Fruit fly (Drosophila melanogaster) whole organism, embryonic: ENCODE data around the gene RhoGAP18B.

Experiments
- Atf-2 ChIP-seq: fragments of 200-800 bp; sonication (Bioruptor generic); optimal IDR thresholded peaks from 2 replicates; lab custom pipeline; 2016; ENCODE audit warnings: missing biosample characterization, missing genetic modification characterization
- Awh ChIP-seq: fragments of 200-800 bp; sonication (Bioruptor generic); IDR thresholded peaks from 2 replicates; pipeline ENCODE4, ENCODE4 v1.3.6; 2022; ENCODE audit warnings: missing biosample characterization, missing genetic modification characterization
- B-H2 ChIP-seq: fragments of 200-800 bp; sonication (Bioruptor generic); optimal IDR thresholded peaks from 2 replicates; lab custom pipeline; 2018; ENCODE audit warnings: missing biosample characterization, mild to moderate bottlenecking, missing genetic modification characterization
- BEAF-32 ChIP-seq: fragments of 200-800 bp; sonication (Bioruptor generic); optimal IDR thresholded peaks from 3 replicates; lab custom pipeline; 2017; ENCODE audit warnings: missing biosample characterization, missing genetic modification characterization, mild to moderate bottlenecking, moderate library complexity, missing genetic modification reagents
- Bteb2 ChIP-seq: fragments of 200-800 bp; sonication (Bioruptor generic); optimal IDR thresholded peaks from 2 replicates; lab custom pipeline; 2016; ENCODE audit warnings: missing biosample characterization, missing genetic modification characterization
- CG1024 ChIP-seq: fragments of 200-800 bp; sonication (Bioruptor generic); IDR thresholded peaks from 2 replicates; pipeline ENCODE4 v1.3.6; 2022; ENCODE audit warnings: missing biosample characterization, missing genetic modification characterization
- CG10267 ChIP-seq: fragments of 200-800 bp; sonication (Bioruptor generic); optimal IDR thresholded peaks from 2 replicates; lab custom pipeline; 2018; ENCODE audit warnings: missing biosample characterization, mild to moderate bottlenecking, missing genetic modification characterization, moderate library complexity
- CG10431 ChIP-seq: fragments of 200-800 bp; sonication (Bioruptor generic); optimal IDR thresholded peaks from 3 replicates; lab custom pipeline; 2018; ENCODE audit warnings: missing biosample characterization, mild to moderate bottlenecking, missing genetic modification characterization
- CG13123 ChIP-seq: fragments of 200-800 bp; sonication (Bioruptor generic); optimal IDR thresholded peaks from 2 replicates; lab custom pipeline; 2016; ENCODE audit warnings: missing biosample characterization, missing genetic modification characterization
- CG13894 ChIP-seq: fragments of 200-800 bp; sonication (Bioruptor generic); optimal IDR thresholded peaks from 3 replicates; lab custom pipeline; 2018; ENCODE audit warnings: missing biosample characterization, mild to moderate bottlenecking, missing genetic modification characterization, moderate library complexity
- CG14014 ChIP-seq: fragments of 200-800 bp; sonication (Bioruptor generic); IDR thresholded peaks from 2 replicates; pipeline ENCODE4 v1.3.6; 2022; ENCODE audit warnings: missing biosample characterization, missing genetic modification characterization
- CG15011 ChIP-seq: fragments of 200-800 bp; sonication (Bioruptor generic); optimal IDR thresholded peaks from 3 replicates; lab custom pipeline; 2018; ENCODE audit warnings: missing biosample characterization, mild to moderate bottlenecking, missing genetic modification characterization
- CG16863 ChIP-seq: fragments of 200-800 bp; sonication (Bioruptor generic); optimal IDR thresholded peaks from 3 replicates; lab custom pipeline; 2016; ENCODE audit warnings: missing biosample characterization, missing genetic modification characterization
- CG17361 ChIP-seq: fragments of 200-800 bp; sonication (Bioruptor generic); IDR thresholded peaks from 3 replicates; pipeline ENCODE4 v1.3.6; 2022; ENCODE audit warnings: missing biosample characterization, missing genetic modification characterization
- CG18262 ChIP-seq: fragments of 200-800 bp; optimal IDR thresholded peaks from 3 replicates; lab custom pipeline; 2019; ENCODE audit warnings: missing biosample characterization, mild to moderate bottlenecking, missing genetic modification characterization, moderate library complexity
- CG18619 ChIP-seq: fragments of 200-800 bp; sonication (Bioruptor generic); optimal IDR thresholded peaks from 3 replicates; lab custom pipeline; 2017; ENCODE audit warnings: missing biosample characterization, mild to moderate bottlenecking, missing genetic modification characterization
- CG2129 ChIP-seq: fragments of 200-800 bp; sonication (Bioruptor generic); IDR thresholded peaks from 2 replicates; pipeline ENCODE4 v1.3.6; 2022; ENCODE audit warnings: missing biosample characterization, missing genetic modification characterization; ENCODE audit not compliant: partially characterized antibody
- CG2678 ChIP-seq: fragments of 200-800 bp; sonication (Bioruptor generic); optimal IDR thresholded peaks from 3 replicates; lab custom pipeline; 2019; ENCODE audit warnings: missing biosample characterization, mild to moderate bottlenecking, missing genetic modification characterization, moderate library complexity
- CG32767 ChIP-seq: fragments of 200-800 bp; sonication (Bioruptor generic); IDR thresholded peaks from 2 replicates; pipeline ENCODE4 v1.3.6; 2022; ENCODE audit warnings: missing biosample characterization, missing genetic modification characterization
- CG32772 ChIP-seq: fragments of 200-800 bp; sonication (Bioruptor generic); IDR thresholded peaks from 2 replicates; pipeline ENCODE4 v1.3.6; 2022; ENCODE audit warnings: missing biosample characterization, missing genetic modification characterization
- CG3726 ChIP-seq: fragments of 200-800 bp; sonication (Bioruptor generic); IDR thresholded peaks from 3 replicates; pipeline ENCODE4, ENCODE4 v1.3.6; 2022; ENCODE audit warnings: missing biosample characterization, missing genetic modification characterization
- CG4360 ChIP-seq: fragments of 200-800 bp; sonication (Bioruptor generic); IDR thresholded peaks from 2 replicates; pipeline ENCODE4 v1.3.6; 2022; ENCODE audit warnings: missing biosample characterization, missing genetic modification characterization
- CG4424 ChIP-seq: fragments of 200-800 bp; sonication (Bioruptor generic); optimal IDR thresholded peaks from 3 replicates; lab custom pipeline; 2016; ENCODE audit warnings: missing biosample characterization, missing genetic modification characterization
- CG4617 ChIP-seq: fragments of 200-800 bp; sonication (Bioruptor generic); optimal IDR thresholded peaks from 3 replicates; lab custom pipeline; 2016; ENCODE audit warnings: missing biosample characterization, missing genetic modification characterization, borderline replicate concordance
- CG5180 ChIP-seq: fragments of 200-800 bp; sonication (Bioruptor generic); optimal IDR thresholded peaks from 3 replicates; lab custom pipeline; 2017; ENCODE audit warnings: missing biosample characterization, missing genetic modification characterization, mild to moderate bottlenecking, moderate library complexity, missing genetic modification reagents
- CG7357 ChIP-seq: fragments of 200-800 bp; sonication (Bioruptor generic); IDR thresholded peaks from 3 replicates; pipeline ENCODE4 v1.3.6; 2022; ENCODE audit warnings: missing biosample characterization, missing genetic modification characterization
- CG8478 ChIP-seq: fragments of >200 bp; optimal IDR thresholded peaks from 2 replicates; lab custom pipeline; 2018
- CG9932 ChIP-seq: fragments of 200-800 bp; sonication (Bioruptor generic); IDR thresholded peaks from 2 replicates; pipeline ENCODE4 v1.3.6; 2022; ENCODE audit warnings: missing biosample characterization, missing genetic modification characterization
- CTCF ChIP-seq: fragments of 200-800 bp; sonication (Bioruptor generic); optimal IDR thresholded peaks from 2 replicates; lab custom pipeline; 2017; ENCODE audit warnings: missing biosample characterization, mild to moderate bottlenecking, missing genetic modification characterization, moderate library complexity
- CrebB ChIP-seq: fragments of 200-800 bp; sonication (Bioruptor generic); optimal IDR thresholded peaks from 3 replicates; lab custom pipeline; 2018; ENCODE audit warnings: missing biosample characterization, mild to moderate bottlenecking, missing genetic modification characterization
- Doc2 ChIP-seq: fragments of 200-800 bp; sonication (Bioruptor generic); IDR thresholded peaks from 2 replicates; pipeline ENCODE4 v1.3.6; 2022; ENCODE audit warnings: missing biosample characterization, missing genetic modification characterization
- ERR ChIP-seq: fragments of 200-800 bp; sonication (Bioruptor generic); optimal IDR thresholded peaks from 2 replicates; lab custom pipeline; 2016; ENCODE audit warnings: missing biosample characterization, missing genetic modification characterization
- Ets65A ChIP-seq: fragments of 200-800 bp; sonication (Bioruptor generic); peaks from one replicate; lab custom pipeline; 2016; ENCODE audit warnings: missing biosample characterization, missing genetic modification characterization
- Fer2 ChIP-seq: fragments of 200-800 bp; sonication (Bioruptor generic); optimal IDR thresholded peaks from 2 replicates; lab custom pipeline; 2018; ENCODE audit warnings: missing biosample characterization, mild to moderate bottlenecking, missing genetic modification characterization, moderate library complexity
- Hr78 ChIP-seq, 2 experiments: fragments of 200-800 bp in 1 of 2; fragments of >200 bp in 1 of 2; sonication (Bioruptor generic) in 1 of 2; optimal IDR thresholded peaks; 2 replicates each; lab custom pipeline; 2017 to 2019; ENCODE audit warnings: missing biosample characterization in 2 of 2, missing genetic modification characterization in 2 of 2, mild to moderate bottlenecking in 1 of 2, moderate library complexity in 1 of 2
- MESR4 ChIP-seq: fragments of 200-800 bp; sonication (Bioruptor generic); optimal IDR thresholded peaks from 2 replicates; lab custom pipeline; 2018; ENCODE audit warnings: missing biosample characterization, mild to moderate bottlenecking, missing genetic modification characterization, moderate library complexity
- Myb ChIP-seq: fragments of 200-800 bp; sonication (Bioruptor generic); optimal IDR thresholded peaks from 2 replicates; lab custom pipeline; 2016; ENCODE audit warnings: missing biosample characterization, missing genetic modification characterization
- NC2β ChIP-seq: fragments of 200-800 bp; sonication (Bioruptor generic); optimal IDR thresholded peaks from 2 replicates; lab custom pipeline; 2016; ENCODE audit warnings: missing biosample characterization, missing genetic modification characterization
- Nf-YA ChIP-seq: fragments of 200-800 bp; sonication (Bioruptor generic); IDR thresholded peaks from 2 replicates; pipeline ENCODE4 v1.3.6; 2022; ENCODE audit warnings: missing biosample characterization, missing genetic modification characterization
- Six4 ChIP-seq: fragments of 200-800 bp; sonication (Bioruptor generic); optimal IDR thresholded peaks from 2 replicates; lab custom pipeline; 2016; ENCODE audit warnings: missing biosample characterization, missing genetic modification characterization
- bsh ChIP-seq, 2 experiments: fragments of 200-800 bp; sonication (Bioruptor generic); optimal IDR thresholded peaks; 2 replicates each; lab custom pipeline; 2017 to 2018; ENCODE audit warnings: mild to moderate bottlenecking in 2 of 2, missing biosample characterization in 2 of 2, missing genetic modification characterization in 2 of 2, moderate library complexity in 1 of 2
- chif ChIP-seq, 2 experiments: fragments of 200-800 bp; sonication (Bioruptor generic); optimal IDR thresholded peaks; 3 replicates each; lab custom pipeline; 2016; ENCODE audit warnings: missing biosample characterization in 2 of 2, missing genetic modification characterization in 2 of 2
- dati ChIP-seq: fragments of 200-800 bp; sonication (Bioruptor generic); IDR thresholded peaks from 2 replicates; pipeline ENCODE4 v1.3.6; 2022; ENCODE audit warnings: missing biosample characterization, missing genetic modification characterization
- dysf ChIP-seq: fragments of 200-800 bp; sonication (Bioruptor generic); IDR thresholded peaks from 3 replicates; pipeline ENCODE4 v1.3.6; 2022; ENCODE audit warnings: missing biosample characterization, missing genetic modification characterization
- jing ChIP-seq: fragments of 200-800 bp; sonication (Bioruptor generic); optimal IDR thresholded peaks from 2 replicates; lab custom pipeline; 2018; ENCODE audit warnings: missing biosample characterization, mild to moderate bottlenecking, missing genetic modification characterization
- mld ChIP-seq: fragments of 200-800 bp; sonication (Bioruptor generic); IDR thresholded peaks from 3 replicates; pipeline ENCODE4 v1.3.6; 2022; ENCODE audit warnings: missing biosample characterization, missing genetic modification characterization; ENCODE audit not compliant: partially characterized antibody
- nom ChIP-seq: fragments of 200-800 bp; sonication (Bioruptor generic); optimal IDR thresholded peaks from 2 replicates; lab custom pipeline; 2017; ENCODE audit warnings: missing biosample characterization, missing genetic modification characterization, mild to moderate bottlenecking, moderate library complexity, missing genetic modification reagents
- pho ChIP-seq: fragments of 200-800 bp; sonication (Bioruptor generic); optimal IDR thresholded peaks from 2 replicates; lab custom pipeline; 2016; ENCODE audit warnings: missing biosample characterization, missing genetic modification characterization
- sens ChIP-seq: fragments of 200-800 bp; sonication (Bioruptor generic); peaks from one replicate; lab custom pipeline; 2016; ENCODE audit warnings: missing biosample characterization, missing genetic modification characterization
- ssp ChIP-seq: fragments of 200-800 bp; sonication (Bioruptor generic); IDR thresholded peaks from 2 replicates; pipeline ENCODE4 v1.3.6; 2022; ENCODE audit warnings: missing biosample characterization, missing genetic modification characterization
- stc ChIP-seq: fragments of 200-800 bp; sonication (Bioruptor generic); IDR thresholded peaks from 2 replicates; pipeline ENCODE4 v1.3.6; 2022; ENCODE audit warnings: missing biosample characterization, missing genetic modification characterization
- wor ChIP-seq: fragments of 200-800 bp; sonication (Bioruptor generic); IDR thresholded peaks from 2 replicates; pipeline ENCODE4 v1.3.6; 2022; ENCODE audit warnings: missing biosample characterization, missing genetic modification characterization

Gene RhoGAP18B

DNA sequence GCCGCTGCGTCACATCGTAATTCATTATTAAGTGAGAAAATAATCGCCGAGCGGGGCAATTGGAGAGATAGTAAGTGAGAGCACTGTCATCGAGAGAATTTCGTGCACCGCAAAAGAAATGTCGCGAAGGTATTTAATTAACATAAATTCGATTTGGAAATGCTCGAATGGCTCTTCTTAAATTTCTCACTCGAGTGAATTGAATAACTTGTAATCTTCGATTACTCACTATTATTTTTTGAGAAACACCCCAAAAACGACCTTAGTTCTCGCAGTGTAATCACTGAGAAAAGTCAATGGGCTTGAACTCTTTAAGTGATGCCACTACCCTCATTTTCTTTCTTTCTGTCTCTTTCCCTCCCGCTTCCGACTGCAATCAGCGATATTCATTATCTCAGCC, 11.9 kb downstream of the RhoGAP18B start (continued):
- TF ChIP-seq CrebB (peak; percentile 70), NC2β (GFP tag; lab: Kevin White, UChicago) (peak; percentile 90), CG14014 (GFP tag; lab: Robert Waterston, UW) (peak; percentile 76), CG2678 (tag; lab: Kevin White, UChicago) (peak; percentile 85), Atf-2 (GFP tag; lab: Kevin White, UChicago) (peak; percentile 81), Fer2 (tag; lab: Kevin White, UChicago) (no peak), Hr78 (GFP tag; optimal IDR thresholded peaks at IDR 0.05; lab: Kevin White, UChicago) (peak in 1 of 2 experiments; percentile 66), CG8478 (lab: Kevin White, UChicago) (no peak), CTCF (GFP tag; lab: Kevin White, UChicago) (peak; percentile 3), CG4424 (peak; percentile 91), CG5180 (GFP tag; lab: Kevin White, UChicago) (peak; percentile 59), B-H2 (GFP tag; lab: Kevin White, UChicago) (no peak), MESR4 (peak; percentile 6), CG17361 (GFP tag; lab: Robert Waterston, UW) (peak; percentile 91), CG4360 (GFP tag; lab: Robert Waterston, UW) (peak; percentile 56), pho (peak; percentile 55), CG3726 (peak; percentile 74; the same call in 1 of the 3 replicates), dysf (peak; percentile 76; the same call in 2 of the 3 replicates), CG2129 (no peak), nom (GFP tag; lab: Kevin White, UChicago) (peak; percentile 77), Awh (GFP tag; lab: Robert Waterston, UW) (peak; percentile 88), ERR (GFP tag; lab: Kevin White, UChicago) (peak; percentile 43), ssp (GFP tag; lab: Robert Waterston, UW) (peak; percentile 67), CG16863 (GFP tag; lab: Kevin White, UChicago) (peak; percentile 89), Nf-YA (GFP tag; lab: Robert Waterston, UW) (0 out of 2 replicates have a peak, but pooled peaks have one; percentile 64), Ets65A (GFP tag; lab: Kevin White, UChicago) (peak; percentile 98), CG1024 (GFP tag; lab: Robert Waterston, UW) (peak; percentile 87), CG10267 (tag; lab: Kevin White, UChicago) (peak; percentile 86), CG32772 (GFP tag; lab: Robert Waterston, UW) (peak; percentile 87), CG9932 (GFP tag; lab: Robert Waterston, UW) (peak; percentile 40; the same call in 1 of the 2 replicates), stc (GFP tag; lab: Robert Waterston, UW) (peak; percentile 70), Bteb2 (GFP tag; lab: Kevin White, UChicago) (peak; percentile 29), CG18262 (tag; lab: Kevin White, UChicago) (peak; percentile 93), CG32767 (peak; percentile 57; the same call in 1 of the 2 replicates), wor (peak; percentile 78), bsh (GFP tag; optimal IDR thresholded peaks at IDR 0.05; lab: Kevin White, UChicago) (peak; percentile 85 to 96), Six4 (GFP tag; lab: Kevin White, UChicago) (peak; percentile 82), mld (GFP tag; lab: Robert Waterston, UW) (no peak), chif (GFP tag; optimal IDR thresholded peaks at IDR 0.05; lab: Kevin White, UChicago) (peak; percentile 92 to 94), sens (GFP tag; lab: Kevin White, UChicago) (peak; percentile 99), CG13123 (peak; percentile 77), Myb (peak; percentile 48), Doc2 (GFP tag; lab: Robert Waterston, UW) (no peak), CG18619 (GFP tag; lab: Kevin White, UChicago) (peak; percentile 68), jing (peak; percentile 76), CG4617 (GFP tag; lab: Kevin White, UChicago) (peak; percentile 41), CG10431 (GFP tag; lab: Kevin White, UChicago) (peak; percentile 45), CG7357 (peak; percentile 65; the same call in 2 of the 3 replicates), dati (GFP tag; lab: Robert Waterston, UW) (peak; percentile 72), CG13894 (no peak), CG15011 (GFP tag; lab: Kevin White, UChicago) (no peak), BEAF-32 (GFP tag; lab: Kevin White, UChicago) (no peak)
